Worm (Caenorhabditis elegans) whole organism, young adult: ENCODE measurements around the gene unc-4.

ENCODE experiments used
- B0035.1 ChIP-seq: sonication (generic microtip); optimal IDR thresholded peaks from 2 replicates; lab custom pipeline; 2016; ENCODE audit warnings: missing genetic modification characterization, mild to moderate bottlenecking, missing compliant biosample characterization, missing genotype, missing genetic modification reagents
- C06A6.2 ChIP-seq: fragments of 200-800 bp; sonication (Bioruptor generic); conservative IDR thresholded peaks from 2 replicates; pipeline ENCODE4 v1.3.6; 2022; ENCODE audit warnings: missing genetic modification characterization, missing compliant biosample characterization
- D2030.7 ChIP-seq: fragments of 200-800 bp; sonication (Bioruptor generic); IDR thresholded peaks from 2 replicates; pipeline ENCODE4 v1.3.6; 2022; ENCODE audit warnings: missing genetic modification reagents, missing genetic modification characterization, missing compliant biosample characterization
- F10E7.11 ChIP-seq: sonication (generic microtip); optimal IDR thresholded peaks from 2 replicates; lab custom pipeline; 2017; ENCODE audit warnings: mild to moderate bottlenecking, missing genetic modification characterization, moderate library complexity, missing compliant biosample characterization
- F23B12.7 ChIP-seq: sonication (generic microtip); optimal IDR thresholded peaks from 2 replicates; lab custom pipeline; 2017; ENCODE audit warnings: missing genetic modification characterization, mild to moderate bottlenecking, missing compliant biosample characterization, antibody characterized with exemption, moderate library complexity; ENCODE audit not compliant: insufficient read depth
- F57C9.4 ChIP-seq: sonication (generic microtip); optimal IDR thresholded peaks from 2 replicates; lab custom pipeline; 2017; ENCODE audit warnings: mild to moderate bottlenecking, missing genetic modification characterization, missing compliant biosample characterization
- K11D2.4 ChIP-seq: fragments of 200-800 bp; sonication (Bioruptor generic); IDR thresholded peaks from 2 replicates; pipeline ENCODE4 v1.3.6; 2022; ENCODE audit warnings: missing genetic modification reagents, missing genetic modification characterization, missing compliant biosample characterization
- K12H6.12 ChIP-seq: fragments of 200-800 bp; sonication (Bioruptor generic); optimal IDR thresholded peaks from 2 replicates; lab custom pipeline; 2018; ENCODE audit warnings: mild to moderate bottlenecking, missing genetic modification characterization, missing compliant biosample characterization
- T26A5.8 ChIP-seq: sonication (generic microtip); optimal IDR thresholded peaks from 2 replicates; lab custom pipeline; 2016; ENCODE audit warnings: missing genetic modification characterization, missing compliant biosample characterization
- Y56A3A.18 ChIP-seq: fragments of 200-800 bp; sonication (Bioruptor generic); IDR thresholded peaks from 2 replicates; pipeline ENCODE4 v1.3.6; 2022; ENCODE audit warnings: missing genetic modification reagents, missing genetic modification characterization, missing compliant biosample characterization
- Y95B8A.8 ChIP-seq: fragments of 200-800 bp; sonication (Bioruptor generic); IDR thresholded peaks from 2 replicates; pipeline ENCODE4 v1.3.6; 2022; ENCODE audit warnings: missing genetic modification reagents, missing genetic modification characterization, missing compliant biosample characterization
- ZK185.1 ChIP-seq: sonication (generic microtip); optimal IDR thresholded peaks from 2 replicates; lab custom pipeline; 2016; ENCODE audit warnings: mild to moderate bottlenecking, missing genetic modification characterization, missing compliant biosample characterization; ENCODE audit not compliant: poor library complexity, severe bottlenecking
- aptf-2 ChIP-seq: fragments of 200-800 bp; sonication (Bioruptor generic); conservative IDR thresholded peaks from 2 replicates; pipeline ENCODE4 v1.3.6; 2022; ENCODE audit warnings: missing genetic modification reagents, missing genetic modification characterization, missing compliant biosample characterization
- aptf-3 ChIP-seq: fragments of 200-800 bp; sonication (Bioruptor generic); IDR thresholded peaks from 2 replicates; pipeline ENCODE4 v1.3.6; 2022; ENCODE audit warnings: missing genetic modification characterization, missing compliant biosample characterization
- athp-1 ChIP-seq: sonication (generic microtip); optimal IDR thresholded peaks from 2 replicates; lab custom pipeline; 2017; ENCODE audit warnings: mild to moderate bottlenecking, missing genetic modification characterization, missing compliant biosample characterization
- attf-5 ChIP-seq: fragments of 200-800 bp; sonication (Bioruptor generic); optimal IDR thresholded peaks from 2 replicates; lab custom pipeline; 2018; ENCODE audit warnings: mild to moderate bottlenecking, missing genetic modification characterization, missing compliant biosample characterization
- ccch-3 ChIP-seq: fragments of 200-800 bp; sonication (Bioruptor generic); optimal IDR thresholded peaks from 2 replicates; lab custom pipeline; 2018; ENCODE audit warnings: mild to moderate bottlenecking, missing genetic modification characterization, missing compliant biosample characterization
- cebp-1 ChIP-seq, 2 experiments: fragments of 200-800 bp in 1 of 2; sonication (Bioruptor generic) in 1 of 2; sonication (generic microtip) in 1 of 2; IDR thresholded peaks in 1 of 2; optimal IDR thresholded peaks in 1 of 2; 2 replicates each; pipeline versions ENCODE4 v1.3.6 to Lab custom; 2017 to 2022; ENCODE audit warnings: missing compliant biosample characterization in 2 of 2, missing genetic modification characterization in 2 of 2, mild to moderate bottlenecking in 1 of 2, missing genetic modification reagents in 1 of 2, moderate library complexity in 1 of 2
- cebp-2 ChIP-seq: fragments of 200-800 bp; sonication (Bioruptor generic); IDR thresholded peaks from 2 replicates; pipeline ENCODE4 v1.3.6; 2022; ENCODE audit warnings: missing genetic modification characterization, missing compliant biosample characterization
- ceh-40 ChIP-seq: fragments of 200-800 bp; sonication (Bioruptor generic); IDR thresholded peaks from 2 replicates; pipeline ENCODE4 v1.3.6; 2022; ENCODE audit warnings: missing genetic modification characterization, missing compliant biosample characterization
- ceh-91 ChIP-seq: fragments of 200-800 bp; sonication (Bioruptor generic); IDR thresholded peaks from 2 replicates; pipeline ENCODE4 v1.3.6; 2022; ENCODE audit warnings: missing genetic modification reagents, missing genetic modification characterization, missing compliant biosample characterization
- dpff-1 ChIP-seq: sonication (generic microtip); optimal IDR thresholded peaks from 2 replicates; lab custom pipeline; 2017; ENCODE audit warnings: mild to moderate bottlenecking, missing genetic modification characterization, missing compliant biosample characterization
- dpl-1 ChIP-seq: fragments of 150-350 bp; optimal IDR thresholded peaks from 2 replicates; lab custom pipeline; 2014; ENCODE audit warnings: missing biosample characterization, missing genetic modification reagents, missing genetic modification characterization
- hmg-1.2 ChIP-seq: fragments of 200-800 bp; sonication (Bioruptor generic); IDR thresholded peaks from 2 replicates; pipeline ENCODE4 v1.3.6; 2022; ENCODE audit warnings: missing genetic modification reagents, missing genetic modification characterization, missing compliant biosample characterization
- hmg-20 ChIP-seq: fragments of 200-800 bp; sonication (Bioruptor generic); IDR thresholded peaks from 2 replicates; pipeline ENCODE4 v1.3.6; 2022; ENCODE audit warnings: missing genetic modification reagents, missing genetic modification characterization, missing compliant biosample characterization
- hrde-1 ChIP-seq: sonication (generic microtip); optimal IDR thresholded peaks from 2 replicates; lab custom pipeline; 2016; ENCODE audit warnings: missing genetic modification characterization, mild to moderate bottlenecking, missing compliant biosample characterization, moderate library complexity, missing genotype, missing genetic modification reagents, borderline replicate concordance
- let-607 ChIP-seq, 2 experiments: fragments of 200-800 bp in 1 of 2; sonication (Bioruptor generic) in 1 of 2; sonication (generic microtip) in 1 of 2; optimal IDR thresholded peaks; 2 replicates each; lab custom pipeline; 2016 to 2018; ENCODE audit warnings: mild to moderate bottlenecking in 2 of 2, missing compliant biosample characterization in 2 of 2, missing genetic modification characterization in 2 of 2, moderate library complexity in 2 of 2, missing genotype in 1 of 2
- lin-35 ChIP-seq, 3 experiments: fragments of 150-350 bp in 2 of 3; sonication (generic microtip) in 1 of 3; optimal IDR thresholded peaks; 2 replicates each; lab custom pipeline; 2014 to 2018; ENCODE audit warnings: missing biosample characterization in 3 of 3, missing genetic modification characterization in 3 of 3, missing genetic modification reagents in 3 of 3
- lin-54 ChIP-seq: fragments of 200-800 bp; sonication (Bioruptor generic); optimal IDR thresholded peaks from 2 replicates; lab custom pipeline; 2018; ENCODE audit warnings: mild to moderate bottlenecking, missing genetic modification characterization, missing compliant biosample characterization
- lir-1 ChIP-seq: fragments of 200-800 bp; sonication (Bioruptor generic); conservative IDR thresholded peaks from 2 replicates; pipeline ENCODE4 v1.3.6; 2022; ENCODE audit warnings: missing genetic modification reagents, missing genetic modification characterization, missing compliant biosample characterization
- lsy-27 ChIP-seq: sonication (generic microtip); optimal IDR thresholded peaks from 2 replicates; lab custom pipeline; 2017; ENCODE audit warnings: missing genetic modification characterization, mild to moderate bottlenecking, missing compliant biosample characterization, antibody characterized with exemption, missing genotype, borderline replicate concordance; ENCODE audit not compliant: insufficient read depth
- nhr-27 ChIP-seq: fragments of 200-800 bp; sonication (Bioruptor generic); optimal IDR thresholded peaks from 2 replicates; lab custom pipeline; 2018; ENCODE audit warnings: mild to moderate bottlenecking, missing genetic modification characterization, moderate library complexity, missing compliant biosample characterization
- nhr-80 ChIP-seq: sonication (generic microtip); optimal IDR thresholded peaks from 2 replicates; lab custom pipeline; 2016; ENCODE audit warnings: missing genetic modification characterization, missing compliant biosample characterization
- nhr-90 ChIP-seq: sonication (generic microtip); optimal IDR thresholded peaks from 2 replicates; lab custom pipeline; 2016; ENCODE audit warnings: missing genotype, mild to moderate bottlenecking, missing genetic modification characterization, missing compliant biosample characterization
- rec-8 ChIP-seq, 2 experiments: sonication (generic microtip); optimal IDR thresholded peaks; 2 replicates each; lab custom pipeline; 2016; ENCODE audit warnings: mild to moderate bottlenecking in 2 of 2, missing genetic modification characterization in 2 of 2, missing genetic modification reagents in 2 of 2, missing genotype in 2 of 2, missing biosample characterization in 1 of 2, missing compliant biosample characterization in 1 of 2, moderate library complexity in 1 of 2
- tbx-9 ChIP-seq: sonication (generic microtip); optimal IDR thresholded peaks from 2 replicates; lab custom pipeline; 2016; ENCODE audit warnings: borderline replicate concordance, missing genetic modification characterization, inconsistent platforms, missing compliant biosample characterization
- unc-62 ChIP-seq: fragments of 150-350 bp; optimal IDR thresholded peaks from 2 replicates; lab custom pipeline; 2014; ENCODE audit warnings: missing biosample characterization, missing genetic modification reagents, missing genetic modification characterization
- zfh-2 ChIP-seq: fragments of 200-800 bp; sonication (Bioruptor generic); conservative IDR thresholded peaks from 2 replicates; pipeline ENCODE4 v1.3.6; 2022; ENCODE audit warnings: missing genetic modification reagents, missing genetic modification characterization, missing compliant biosample characterization
- ztf-28 ChIP-seq: fragments of 200-800 bp; sonication (Bioruptor generic); IDR thresholded peaks from 2 replicates; pipeline ENCODE4 v1.3.6; 2022; ENCODE audit warnings: missing genetic modification reagents, missing genetic modification characterization, missing compliant biosample characterization

The unc-4 gene

DNA sequence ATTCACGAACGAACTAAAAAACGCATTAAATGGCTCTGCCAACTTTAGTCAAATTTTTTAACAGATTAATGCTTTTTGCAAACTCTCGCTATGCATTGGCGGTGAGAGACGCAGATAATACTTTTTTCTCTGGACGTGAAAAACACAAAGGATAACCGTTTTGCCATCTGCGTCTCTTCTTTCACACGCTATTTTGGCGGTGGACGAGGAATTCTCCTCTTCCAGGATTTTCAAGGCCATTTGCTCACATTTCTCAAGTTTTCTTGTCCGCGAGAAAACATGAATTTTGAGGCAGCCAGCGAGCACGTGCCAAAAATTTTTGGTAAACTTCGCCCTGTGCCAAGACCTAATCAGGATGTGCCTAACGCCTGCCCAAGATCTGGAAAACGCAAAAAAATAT lies 30.8 kb upstream of the unc-4 start (continued):
- TF ChIP-seq B0035.1 (tag; lab: Kevin White, UChicago) (no peak), athp-1 (no peak), ztf-28 (GFP tag; lab: Robert Waterston, UW) (no peak), lin-35 (GFP tag; optimal IDR thresholded peaks at IDR 0.05; lab: Kevin White, UChicago) (no peak), cebp-2 (GFP tag; lab: Robert Waterston, UW) (no peak), aptf-2 (no peak), F10E7.11 (no peak), aptf-3 (GFP tag; lab: Robert Waterston, UW) (no peak), Y95B8A.8 (GFP tag; lab: Robert Waterston, UW) (no peak), zfh-2 (GFP tag; lab: Robert Waterston, UW) (0 out of 2 replicates have a peak, but pooled peaks have one; percentile 20), C06A6.2 (GFP tag; lab: Robert Waterston, UW) (no peak), ceh-91 (GFP tag; lab: Robert Waterston, UW) (no peak), Y56A3A.18 (GFP tag; lab: Robert Waterston, UW) (no peak), K12H6.12 (tag; lab: Kevin White, UChicago) (peak; percentile 12), dpl-1 (GFP tag; lab: Kevin White, UChicago) (no peak), lsy-27 (tag; lab: Kevin White, UChicago) (no peak), lir-1 (GFP tag; lab: Robert Waterston, UW) (no peak), ccch-3 (GFP tag; lab: Kevin White, UChicago) (no peak), F57C9.4 (no peak), hmg-1.2 (GFP tag; lab: Robert Waterston, UW) (peak; percentile 87), nhr-90 (tag; lab: Kevin White, UChicago) (no peak), hmg-20 (GFP tag; lab: Robert Waterston, UW) (no peak), hrde-1 (peak; percentile 7), ceh-40 (GFP tag; lab: Robert Waterston, UW) (no peak), dpff-1 (no peak), K11D2.4 (GFP tag; lab: Robert Waterston, UW) (0 out of 2 replicates have a peak, but pooled peaks have one; percentile 31), let-607 (tag; optimal IDR thresholded peaks at IDR 0.05; lab: Kevin White, UChicago) (no peak), nhr-80 (tag; lab: Kevin White, UChicago) (no peak), attf-5 (GFP tag; lab: Kevin White, UChicago) (peak; percentile 57), lin-54 (GFP tag; lab: Kevin White, UChicago) (peak; percentile 39)

- TF ChIP-seq lin-54 (GFP tag; lab: Kevin White, UChicago), result no peak
- TF ChIP-seq hmg-1.2 (GFP tag; lab: Robert Waterston, UW), result no peak
- no peak for TF ChIP-seq nhr-90 (tag; lab: Kevin White, UChicago)
- no peak for TF ChIP-seq dpff-1
- TF ChIP-seq C06A6.2 (GFP tag; lab: Robert Waterston, UW), result no peak
- no peak for TF ChIP-seq ZK185.1 (tag; lab: Kevin White, UChicago)
- TF ChIP-seq tbx-9, result no peak
- TF ChIP-seq F23B12.7 (tag; lab: Kevin White, UChicago), result no peak
- TF ChIP-seq T26A5.8, result no peak
- TF ChIP-seq D2030.7, result no peak
- no peak for TF ChIP-seq unc-62
- TF ChIP-seq cebp-1 (GFP tag; IDR thresholded peaks at IDR 0.05; lab: Robert Waterston, UW), result no peak
- TF ChIP-seq cebp-1 (tag; optimal IDR thresholded peaks at IDR 0.05; lab: Kevin White, UChicago), result no peak
- no peak for TF ChIP-seq zfh-2 (GFP tag; lab: Robert Waterston, UW)
- no peak for TF ChIP-seq ceh-91 (GFP tag; lab: Robert Waterston, UW)
- no peak for TF ChIP-seq K12H6.12 (tag; lab: Kevin White, UChicago)
- TF ChIP-seq rec-8 (tag; optimal IDR thresholded peaks at IDR 0.05; lab: Kevin White, UChicago), result no peak
- no peak for TF ChIP-seq nhr-27 (tag; lab: Kevin White, UChicago)
These were observed 28.3 kb upstream of the unc-4 start for ce11 chrII:9928470-9928869.
